Fruit fly (Drosophila melanogaster) Kc167 (cell line): ENCODE data around the gene SIDL.

Experiments
- Myc ChIP-seq: fragments of >200 bp; optimal IDR thresholded peaks from 2 replicates; lab custom pipeline; 2017; ENCODE audit warnings: missing external identifiers
- Sin3A ChIP-seq: fragments of >200 bp; optimal IDR thresholded peaks from 2 replicates; lab custom pipeline; 2018; ENCODE audit warnings: missing external identifiers
- h ChIP-seq: fragments of >200 bp; optimal IDR thresholded peaks from 3 replicates; lab custom pipeline; 2018; ENCODE audit warnings: missing external identifiers
- insv ChIP-seq: fragments of >200 bp; optimal IDR thresholded peaks from 3 replicates; lab custom pipeline; 2018; ENCODE audit warnings: missing external identifiers
- psq ChIP-seq: fragments of >200 bp; optimal IDR thresholded peaks from 2 replicates; lab custom pipeline; 2017; ENCODE audit warnings: missing external identifiers
- ttk ChIP-seq: sonication (Bioruptor generic); optimal IDR thresholded peaks from 2 replicates; lab custom pipeline; 2017; ENCODE audit warnings: missing external identifiers

Gene SIDL

DNA sequence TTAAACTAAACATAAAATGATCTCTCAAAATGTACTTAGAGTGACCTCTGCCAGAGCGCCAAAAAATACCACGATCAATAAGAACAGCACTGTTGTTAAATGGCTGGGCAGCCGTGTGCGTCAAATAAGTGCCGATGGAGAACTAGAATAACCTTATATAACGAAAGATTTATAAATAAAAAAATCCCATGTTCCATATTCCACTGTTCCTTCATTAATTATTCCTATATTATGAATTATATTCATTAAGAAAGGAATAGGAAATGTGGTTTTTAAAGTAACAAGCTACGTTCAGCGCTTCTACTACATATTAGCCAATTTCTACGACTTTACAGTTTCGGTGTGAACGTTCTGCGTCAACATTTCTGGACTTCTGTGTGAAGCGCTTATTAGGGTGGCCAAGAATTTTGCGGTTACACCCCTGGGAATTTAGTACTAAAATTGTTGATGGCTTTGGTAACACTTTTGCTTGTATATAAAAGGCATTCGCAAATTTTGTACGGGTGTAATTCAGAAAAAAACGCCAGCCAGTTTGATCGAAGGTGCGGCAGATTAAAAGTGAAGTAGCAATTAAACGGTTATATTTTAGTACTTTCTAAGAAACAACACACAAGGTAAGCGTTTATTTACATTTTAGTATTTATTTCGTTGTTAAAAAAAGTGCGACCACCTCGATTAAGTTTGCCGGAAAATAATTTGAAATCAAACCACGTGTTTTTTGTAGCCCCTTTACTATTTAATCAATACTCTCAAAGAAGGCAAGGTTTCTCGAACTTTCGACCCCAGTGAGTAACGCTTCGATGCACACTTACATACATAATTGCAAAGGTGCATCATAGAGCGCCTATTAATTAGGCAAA lies 23.7 kb upstream of the SIDL start, which contains the start of the genes tefu and Hsc70-4:
TSS of gene tefu (minus strand) at position 51 of the 860 bp plus-strand sequence.
TSS of gene Hsc70-4 (plus strand) at position 502 of the 860 bp plus-strand sequence.
- TF ChIP-seq insv (lab: Kevin White, UChicago) (no peak), Myc (lab: Kevin White, UChicago) (no peak), psq (lab: Kevin White, UChicago) (no peak), Sin3A (lab: Kevin White, UChicago) (no peak), h (lab: Kevin White, UChicago) (no peak), ttk (lab: Kevin White, UChicago) (no peak)

DNA sequence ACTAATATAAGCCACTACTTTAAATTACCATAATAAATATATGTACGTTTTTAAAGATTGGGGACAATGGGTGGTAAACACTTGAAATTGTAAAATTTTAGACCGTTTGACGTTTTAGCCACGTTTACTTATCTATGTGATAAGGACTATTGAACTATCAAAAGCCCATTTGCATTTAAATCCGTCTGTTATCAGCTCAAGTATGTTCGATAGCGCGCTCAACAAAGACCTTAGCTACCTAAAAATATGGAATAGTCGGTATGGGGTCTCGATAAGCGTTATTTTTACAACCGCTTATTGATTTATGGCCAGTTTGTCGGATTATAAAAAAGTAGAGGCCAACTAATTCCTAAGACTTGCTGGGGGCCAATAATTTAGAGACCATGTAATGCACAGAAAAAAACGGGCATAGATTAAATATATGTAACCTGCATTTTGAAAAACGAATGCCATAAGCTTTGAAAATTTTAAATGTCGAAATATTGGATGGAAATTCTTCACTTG lies 13.0 kb upstream of the SIDL start:
- TF ChIP-seq Myc (lab: Kevin White, UChicago) (no peak), ttk (lab: Kevin White, UChicago) (no peak), Sin3A (lab: Kevin White, UChicago) (no peak), insv (lab: Kevin White, UChicago) (no peak), psq (lab: Kevin White, UChicago) (no peak), h (lab: Kevin White, UChicago) (no peak)

DNA sequence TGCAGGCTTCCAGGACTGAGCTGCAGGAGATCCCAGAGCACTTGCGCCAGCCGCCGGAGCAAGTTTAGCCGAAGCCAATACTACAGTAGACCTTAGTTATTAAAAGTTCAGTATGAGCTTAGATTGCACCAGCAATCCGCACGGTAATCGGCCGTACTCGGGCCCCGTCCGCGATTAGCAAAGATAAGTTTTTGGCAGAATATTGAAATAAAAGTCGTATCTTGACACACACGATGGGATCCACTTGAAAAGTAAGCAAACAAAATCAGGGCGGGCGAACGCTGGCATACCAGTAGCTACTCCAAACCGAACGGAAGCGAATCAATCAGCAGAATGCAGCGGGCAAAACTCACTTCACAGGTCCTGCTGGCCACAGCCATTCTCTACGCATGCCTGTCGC lies 11.6 kb upstream of the SIDL start, which contains the start of gene CG34316:
TSS of gene CG34316 (plus strand) at position 301 of the 400 bp plus-strand sequence.
- TF ChIP-seq psq (lab: Kevin White, UChicago) (no peak), insv (lab: Kevin White, UChicago) (no peak), h (lab: Kevin White, UChicago) (no peak), Sin3A (lab: Kevin White, UChicago) (no peak), ttk (lab: Kevin White, UChicago) (no peak), Myc (lab: Kevin White, UChicago) (no peak)

DNA sequence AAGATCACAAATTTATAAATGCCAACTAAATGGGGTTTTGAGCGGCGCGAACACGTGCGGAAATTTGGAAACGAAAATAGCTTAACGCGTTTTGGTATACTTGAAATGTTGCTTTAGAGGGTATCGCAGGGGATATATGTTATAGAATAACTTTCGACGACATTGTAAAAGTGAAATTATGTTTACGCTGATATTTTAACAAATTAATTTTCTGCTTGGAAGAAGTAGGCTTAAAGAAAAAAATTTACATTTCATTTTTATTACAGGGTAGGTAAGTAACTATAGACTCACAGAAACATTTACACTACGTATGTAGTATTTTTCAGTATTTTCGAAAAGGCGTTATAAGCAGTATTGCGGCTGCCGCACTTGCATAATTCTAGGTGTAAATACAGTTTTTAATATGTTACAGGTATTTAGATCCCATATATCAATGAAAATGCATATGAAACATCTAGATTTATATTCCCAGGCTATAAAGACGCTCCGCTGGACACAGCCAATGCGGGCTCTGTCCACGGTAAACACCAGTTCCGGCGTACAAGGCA lies 10.7 kb upstream of the SIDL start, which contains the start of the genes Art3 and mRpS10:
TSS of gene Art3 (minus strand) at position 80 of the 548 bp plus-strand sequence.
TSS of gene mRpS10 (plus strand) at position 337 of the 548 bp plus-strand sequence.
- TF ChIP-seq Sin3A (lab: Kevin White, UChicago) (no peak), ttk (lab: Kevin White, UChicago) (no peak), h (lab: Kevin White, UChicago) (no peak), insv (lab: Kevin White, UChicago) (no peak)

DNA sequence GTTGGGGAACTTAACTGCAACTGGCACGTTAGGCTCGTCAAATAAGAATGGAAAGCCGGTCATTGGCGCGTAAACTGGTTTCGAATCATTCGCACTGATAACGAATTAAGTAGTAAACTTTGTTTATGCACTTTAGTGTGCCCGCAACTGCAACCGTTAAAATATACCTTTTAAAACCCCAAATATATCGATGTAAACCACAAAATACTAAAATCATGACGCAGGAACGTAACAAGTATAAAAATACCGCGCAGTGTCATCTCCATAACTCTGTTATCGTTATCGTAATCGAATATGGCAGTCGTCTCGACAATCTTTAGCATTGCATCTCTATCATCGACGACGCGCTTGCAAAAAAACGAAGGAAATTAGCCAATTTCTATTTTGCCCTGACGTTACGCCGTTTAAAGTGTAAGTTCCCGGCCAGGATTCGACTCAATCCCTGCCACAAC lies 6.6 kb upstream of the SIDL start, which contains the start of the genes CG31344 and Caf1-55:
TSS of gene CG31344 (minus strand) at position 51 of the 452 bp plus-strand sequence.
TSS of gene Caf1-55 (plus strand) at position 298 of the 452 bp plus-strand sequence.
- TF ChIP-seq h (lab: Kevin White, UChicago) = no peak
- TF ChIP-seq Myc (lab: Kevin White, UChicago) = no peak
- no peak for TF ChIP-seq insv (lab: Kevin White, UChicago)
- TF ChIP-seq Sin3A (lab: Kevin White, UChicago) = no peak
- TF ChIP-seq psq (lab: Kevin White, UChicago) = no peak
- TF ChIP-seq ttk (lab: Kevin White, UChicago) = no peak

DNA sequence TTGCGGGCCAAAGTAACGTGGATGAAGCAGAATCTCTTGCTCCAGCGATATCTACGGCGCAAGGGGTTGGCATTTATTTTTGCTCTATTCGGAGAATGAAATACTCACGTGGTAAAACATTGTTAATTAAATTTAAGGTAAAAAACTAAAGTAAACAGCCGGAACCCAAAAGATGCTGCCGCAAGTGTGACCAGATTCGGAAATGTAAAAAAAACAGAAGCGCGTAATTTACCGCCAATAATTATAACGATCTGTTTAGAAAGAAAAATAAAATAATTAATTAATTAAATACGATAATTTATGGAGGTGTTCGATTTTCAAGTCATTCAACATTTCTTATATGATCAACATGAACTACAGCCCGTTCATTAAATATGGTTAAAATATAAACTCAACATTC lies 4.3 kb upstream of the SIDL start, which contains the start of gene Polr2G:
TSS of gene Polr2G (minus strand) at position 208 of the 400 bp plus-strand sequence.
- no peak for TF ChIP-seq h (lab: Kevin White, UChicago)
- no peak for TF ChIP-seq Myc (lab: Kevin White, UChicago)
- no peak for TF ChIP-seq ttk (lab: Kevin White, UChicago)
- no peak for TF ChIP-seq Sin3A (lab: Kevin White, UChicago)
- no peak for TF ChIP-seq psq (lab: Kevin White, UChicago)
- TF ChIP-seq insv (lab: Kevin White, UChicago) = no peak

DNA sequence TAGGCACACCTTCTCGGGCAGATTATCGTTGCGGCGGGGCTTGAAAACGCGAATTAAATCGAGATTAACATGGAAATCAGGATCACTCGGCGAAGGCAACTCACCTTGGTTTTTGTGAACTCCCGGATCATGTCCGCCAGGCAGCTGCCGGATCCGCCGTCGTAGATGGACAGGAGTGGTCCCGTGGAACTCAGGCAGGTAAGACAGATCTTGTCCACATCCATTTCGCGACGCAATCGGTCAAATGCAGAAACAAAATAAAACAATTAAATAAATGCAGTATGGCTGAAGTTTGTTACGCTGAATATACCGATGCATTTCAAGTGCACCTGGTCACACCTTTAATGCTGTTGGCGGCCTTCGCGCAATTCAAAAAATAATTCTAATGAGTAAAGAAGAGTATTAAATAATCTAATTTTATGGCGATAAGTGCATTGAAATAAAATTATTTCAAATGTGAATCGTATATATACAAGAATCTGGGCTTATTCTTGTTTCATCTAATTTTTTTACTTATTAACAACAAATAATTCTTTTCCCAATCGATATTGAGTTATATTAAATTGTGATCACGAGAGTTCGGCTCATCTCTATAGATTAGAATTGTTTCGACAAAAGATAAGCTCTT lies 5.2 kb downstream of the SIDL start, which contains the start of the genes CG6654 and CG4210:
TSS of gene CG6654 (minus strand) at position 297 of the 628 bp plus-strand sequence.
TSS of gene CG4210 (plus strand) at position 613 of the 628 bp plus-strand sequence.
- TF ChIP-seq Sin3A (lab: Kevin White, UChicago) = no peak
- no peak for TF ChIP-seq psq (lab: Kevin White, UChicago)
- TF ChIP-seq h (lab: Kevin White, UChicago) = no peak
- TF ChIP-seq insv (lab: Kevin White, UChicago) = no peak
- no peak for TF ChIP-seq Myc (lab: Kevin White, UChicago)
- TF ChIP-seq ttk (lab: Kevin White, UChicago) = no peak

DNA sequence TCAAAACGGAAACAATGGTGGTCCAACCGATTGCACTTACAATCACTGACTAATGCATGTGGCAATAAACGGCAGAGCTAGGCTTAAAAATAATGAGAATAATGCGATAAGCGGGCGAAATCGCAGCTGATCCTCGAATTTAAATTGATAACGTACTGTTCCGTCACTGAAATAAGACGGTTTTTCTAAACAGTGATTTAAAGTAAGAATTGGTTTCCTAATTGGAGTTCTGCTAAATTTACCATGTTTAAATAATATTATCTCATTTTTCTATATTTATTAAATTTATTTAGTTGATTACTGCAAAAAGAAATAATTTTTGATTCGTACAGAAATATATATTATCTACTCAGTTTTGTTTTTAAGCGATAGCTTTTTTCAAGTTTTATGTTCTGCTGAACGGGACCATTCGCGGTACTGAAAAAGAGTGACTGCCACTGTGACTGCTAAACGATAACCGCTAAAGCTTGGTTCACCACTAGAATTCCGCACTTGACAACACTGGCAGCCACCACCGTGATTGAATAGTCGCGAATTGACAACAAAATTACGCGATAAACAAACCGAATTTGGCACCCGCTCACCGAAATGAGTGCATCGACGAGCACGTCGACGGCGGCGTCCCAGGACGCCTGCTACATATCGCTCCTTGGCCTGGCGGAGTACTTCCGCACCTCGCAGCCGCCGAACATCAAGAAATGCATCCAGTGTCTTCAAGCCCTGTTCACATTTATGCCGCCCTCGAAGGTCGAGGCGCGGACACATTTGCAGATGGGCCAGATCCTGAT lies 9.8 kb downstream of the SIDL start, which contains the start of the genes Spn88Eb and Mau2:
TSS of gene Spn88Eb (minus strand) at position 51 of the 788 bp plus-strand sequence.
TSS of gene Mau2 (plus strand) at position 493 of the 788 bp plus-strand sequence.
- TF ChIP-seq psq (lab: Kevin White, UChicago) = no peak
- TF ChIP-seq ttk (lab: Kevin White, UChicago) = no peak
- no peak for TF ChIP-seq Sin3A (lab: Kevin White, UChicago)
- no peak for TF ChIP-seq Myc (lab: Kevin White, UChicago)
- no peak for TF ChIP-seq insv (lab: Kevin White, UChicago)
- no peak for TF ChIP-seq h (lab: Kevin White, UChicago)

DNA sequence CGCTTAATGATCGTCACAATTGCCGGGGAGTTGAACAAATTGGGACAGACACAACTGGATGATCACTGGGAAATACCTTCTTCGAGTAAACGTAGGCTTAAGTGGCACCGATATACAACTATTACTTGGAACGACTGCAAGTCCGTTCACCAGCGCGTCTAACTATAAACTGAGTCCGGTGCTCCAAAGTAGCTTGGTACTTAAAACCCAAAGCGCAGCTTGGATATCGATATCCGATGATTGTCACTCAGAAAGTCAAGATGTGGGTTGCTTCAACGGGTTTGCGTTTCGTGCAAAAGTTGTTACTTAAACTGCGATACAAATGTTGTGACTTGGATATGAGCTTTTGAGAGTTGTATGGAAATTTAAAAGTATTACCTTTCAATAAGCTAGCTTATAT lies 12.4 kb downstream of the SIDL start, which contains the start of gene Spn88Ea:
TSS of gene Spn88Ea (minus strand) at position 175 of the 400 bp plus-strand sequence.
- no peak for TF ChIP-seq h (lab: Kevin White, UChicago)
- TF ChIP-seq psq (lab: Kevin White, UChicago) = no peak
- TF ChIP-seq ttk (lab: Kevin White, UChicago) = no peak
- TF ChIP-seq insv (lab: Kevin White, UChicago) = no peak
- TF ChIP-seq Myc (lab: Kevin White, UChicago) = no peak
- no peak for TF ChIP-seq Sin3A (lab: Kevin White, UChicago)
